Worm (Caenorhabditis elegans) whole organism, L4 larva: ENCODE data around the gene T04C10.3.

Experiments used
- D1046.2 ChIP-seq: fragments of 200-800 bp; sonication (Bioruptor generic); IDR thresholded peaks from 2 replicates; pipeline ENCODE4 v1.3.6; 2022; ENCODE audit warnings: missing genetic modification characterization, missing compliant biosample characterization
- F10B5.3 ChIP-seq: sonication (generic microtip); optimal IDR thresholded peaks from 2 replicates; lab custom pipeline; 2016; ENCODE audit warnings: mild to moderate bottlenecking, missing genetic modification characterization, missing compliant biosample characterization
- F37D6.2 ChIP-seq: sonication (generic microtip); optimal IDR thresholded peaks from 2 replicates; lab custom pipeline; 2016; ENCODE audit warnings: mild to moderate bottlenecking, missing genetic modification characterization, missing compliant biosample characterization
- F44E2.7 ChIP-seq: fragments of 200-800 bp; sonication (Bioruptor generic); IDR thresholded peaks from 2 replicates; pipeline ENCODE4 v2.1.2; 2022; ENCODE audit warnings: missing genetic modification characterization, missing compliant biosample characterization
- Y75B8A.6 ChIP-seq: fragments of 200-800 bp; sonication (Bioruptor generic); IDR thresholded peaks from 2 replicates; pipeline ENCODE4 v1.3.6; 2022; ENCODE audit warnings: missing genetic modification reagents, missing genetic modification characterization, missing compliant biosample characterization
- aly-2 ChIP-seq: sonication (generic microtip); optimal IDR thresholded peaks from 2 replicates; lab custom pipeline; 2018; ENCODE audit warnings: missing biosample characterization, missing genetic modification characterization
- arid-1 ChIP-seq: fragments of 200-800 bp; sonication (Bioruptor generic); conservative IDR thresholded peaks from 2 replicates; pipeline ENCODE4 v1.3.6; 2022; ENCODE audit warnings: missing genetic modification reagents, missing genetic modification characterization, missing compliant biosample characterization
- ceh-28 ChIP-seq: fragments of 150-350 bp; optimal IDR thresholded peaks from 2 replicates; lab custom pipeline; 2014; ENCODE audit warnings: missing biosample characterization, missing genetic modification reagents, missing genetic modification characterization
- ces-1 ChIP-seq: fragments of 150-350 bp; sonication (generic microtip); optimal IDR thresholded peaks from 4 replicates; lab custom pipeline; 2014; ENCODE audit warnings: missing biosample characterization, missing genetic modification reagents, missing genetic modification characterization
- ctbp-1 ChIP-seq: fragments of 200-800 bp; sonication (Bioruptor generic); IDR thresholded peaks from 2 replicates; pipeline ENCODE4 v1.3.6; 2022; ENCODE audit warnings: missing genetic modification reagents, missing genetic modification characterization, missing compliant biosample characterization
- daf-12 ChIP-seq: fragments of 150-350 bp; optimal IDR thresholded peaks from 2 replicates; lab custom pipeline; 2014; ENCODE audit warnings: missing biosample characterization, missing genetic modification reagents, missing genetic modification characterization
- daf-19 ChIP-seq: fragments of 200-800 bp; sonication (Bioruptor generic); conservative IDR thresholded peaks from 2 replicates; pipeline ENCODE4 v1.3.6; 2022; ENCODE audit warnings: missing genetic modification characterization, missing compliant biosample characterization
- dmd-6 ChIP-seq: fragments of 200-800 bp; sonication (Bioruptor generic); IDR thresholded peaks from 2 replicates; pipeline ENCODE4 v1.3.6; 2022; ENCODE audit warnings: missing genetic modification reagents, missing genetic modification characterization, missing compliant biosample characterization
- dmd-8 ChIP-seq: fragments of 200-800 bp; sonication (Bioruptor generic); IDR thresholded peaks from 2 replicates; pipeline ENCODE4 v1.3.6; 2022; ENCODE audit warnings: missing genetic modification characterization, missing compliant biosample characterization
- duxl-1 ChIP-seq: sonication (generic microtip); optimal IDR thresholded peaks from 2 replicates; lab custom pipeline; 2016; ENCODE audit warnings: mild to moderate bottlenecking, missing genetic modification characterization, moderate library complexity, missing compliant biosample characterization; ENCODE audit not compliant: poor library complexity
- dve-1 ChIP-seq: sonication (generic microtip); optimal IDR thresholded peaks from 2 replicates; lab custom pipeline; 2017; ENCODE audit warnings: antibody characterized with exemption, mild to moderate bottlenecking, missing genetic modification characterization, missing compliant biosample characterization; ENCODE audit not compliant: insufficient read depth
- egl-27 ChIP-seq: sonication (generic microtip); optimal IDR thresholded peaks from 3 replicates; lab custom pipeline; 2017; ENCODE audit warnings: missing biosample characterization, missing genetic modification reagents, missing genetic modification characterization
- fkh-10 ChIP-seq: fragments of 150-350 bp; optimal IDR thresholded peaks from 2 replicates; lab custom pipeline; 2014; ENCODE audit warnings: missing biosample characterization, missing genetic modification reagents, missing genetic modification characterization
- fos-1 ChIP-seq: fragments of 150-350 bp; optimal IDR thresholded peaks from 2 replicates; lab custom pipeline; 2014; ENCODE audit warnings: missing biosample characterization, missing genetic modification characterization
- hif-1 ChIP-seq, 2 experiments: sonication (generic microtip); optimal IDR thresholded peaks; 2 replicates each; lab custom pipeline; 2016 to 2017; ENCODE audit warnings: missing compliant biosample characterization in 2 of 2, missing genetic modification characterization in 2 of 2, missing genetic modification reagents in 2 of 2, missing genotype in 2 of 2, mild to moderate bottlenecking in 1 of 2
- hlh-11 ChIP-seq: fragments of 200-800 bp; sonication (Bioruptor generic); optimal IDR thresholded peaks from 2 replicates; lab custom pipeline; 2018; ENCODE audit warnings: mild to moderate bottlenecking, missing genetic modification characterization, missing compliant biosample characterization
- jun-1 ChIP-seq: fragments of 150-350 bp; optimal IDR thresholded peaks from 2 replicates; lab custom pipeline; 2014; ENCODE audit warnings: missing biosample characterization, missing genetic modification reagents, missing genetic modification characterization
- lim-7 ChIP-seq: fragments of 200-800 bp; sonication (Bioruptor generic); IDR thresholded peaks from 2 replicates; pipeline ENCODE4 v1.3.6; 2022; ENCODE audit warnings: missing genetic modification characterization, missing compliant biosample characterization
- lin-13 ChIP-seq: fragments of 150-350 bp; optimal IDR thresholded peaks from 2 replicates; lab custom pipeline; 2014; ENCODE audit warnings: missing biosample characterization, missing genetic modification reagents, missing genetic modification characterization
- lin-15B ChIP-seq: fragments of 150-350 bp; sonication (generic microtip); optimal IDR thresholded peaks from 3 replicates; lab custom pipeline; 2014; ENCODE audit warnings: missing biosample characterization, missing genetic modification characterization
- lin-38 ChIP-seq: fragments of 200-800 bp; sonication (Bioruptor generic); IDR thresholded peaks from 2 replicates; pipeline ENCODE4 v1.3.6; 2022; ENCODE audit warnings: missing genetic modification reagents, missing genetic modification characterization, missing compliant biosample characterization
- lin-39 ChIP-seq: fragments of 150-350 bp; optimal IDR thresholded peaks from 2 replicates; lab custom pipeline; 2014; ENCODE audit warnings: missing biosample characterization, missing genetic modification reagents, missing genetic modification characterization
- madf-5 ChIP-seq, 2 experiments: fragments of 200-800 bp; sonication (Bioruptor generic); IDR thresholded peaks; 2 replicates each; pipeline ENCODE4 v1.3.6; 2022; ENCODE audit warnings: missing compliant biosample characterization in 2 of 2, missing genetic modification characterization in 2 of 2
- madf-9 ChIP-seq: fragments of 200-800 bp; sonication (Bioruptor generic); conservative IDR thresholded peaks from 2 replicates; pipeline ENCODE4 v1.3.6; 2022; ENCODE audit warnings: missing genetic modification reagents, missing genetic modification characterization, missing compliant biosample characterization
- mdl-1 ChIP-seq, 2 experiments: fragments of 150-350 bp in 1 of 2; sonication (generic microtip) in 1 of 2; optimal IDR thresholded peaks; 2 replicates each; lab custom pipeline; 2014 to 2017; ENCODE audit warnings: missing biosample characterization in 2 of 2, missing genetic modification characterization in 2 of 2
- mdt-29 ChIP-seq: fragments of 200-800 bp; sonication (Bioruptor generic); IDR thresholded peaks from 2 replicates; pipeline ENCODE4 v1.3.6; 2022; ENCODE audit warnings: missing genetic modification reagents, missing genetic modification characterization, missing compliant biosample characterization
- mxl-3 ChIP-seq: fragments of 200-800 bp; sonication (Bioruptor generic); optimal IDR thresholded peaks from 2 replicates; lab custom pipeline; 2018; ENCODE audit warnings: mild to moderate bottlenecking, missing genetic modification characterization, missing compliant biosample characterization
- nhr-102 ChIP-seq: sonication (generic microtip); optimal IDR thresholded peaks from 2 replicates; lab custom pipeline; 2016; ENCODE audit warnings: mild to moderate bottlenecking, missing genetic modification characterization, moderate library complexity, missing compliant biosample characterization
- nhr-111 ChIP-seq: fragments of 200-800 bp; sonication (Bioruptor generic); optimal IDR thresholded peaks from 2 replicates; lab custom pipeline; 2018; ENCODE audit warnings: mild to moderate bottlenecking, missing genetic modification characterization, missing compliant biosample characterization
- nhr-48 ChIP-seq: sonication (generic microtip); optimal IDR thresholded peaks from 2 replicates; lab custom pipeline; 2016; ENCODE audit warnings: mild to moderate bottlenecking, missing genetic modification characterization, missing compliant biosample characterization
- nhr-6 ChIP-seq: fragments of 150-350 bp; optimal IDR thresholded peaks from 2 replicates; lab custom pipeline; 2014; ENCODE audit warnings: missing biosample characterization, missing genetic modification characterization
- nhr-76 ChIP-seq: fragments of 150-350 bp; optimal IDR thresholded peaks from 2 replicates; lab custom pipeline; 2014; ENCODE audit warnings: missing biosample characterization, missing genetic modification characterization
- nhr-77 ChIP-seq: fragments of 150-350 bp; optimal IDR thresholded peaks from 2 replicates; lab custom pipeline; 2014; ENCODE audit warnings: missing biosample characterization, missing genetic modification characterization
- php-3 ChIP-seq: fragments of 200-800 bp; sonication (Bioruptor generic); IDR thresholded peaks from 2 replicates; pipeline ENCODE4 v1.3.6; 2022; ENCODE audit warnings: missing genetic modification reagents, missing genetic modification characterization, missing compliant biosample characterization
- saeg-2 ChIP-seq: fragments of 200-800 bp; sonication (Bioruptor generic); IDR thresholded peaks from 2 replicates; pipeline ENCODE4 v1.3.6; 2022; ENCODE audit warnings: missing genetic modification reagents, missing genetic modification characterization, missing compliant biosample characterization
- set-16 ChIP-seq: fragments of 200-800 bp; sonication (Bioruptor generic); IDR thresholded peaks from 2 replicates; pipeline ENCODE4 v1.3.6; 2022; ENCODE audit warnings: missing genetic modification reagents, missing genetic modification characterization, missing compliant biosample characterization
- snpc-1.2 ChIP-seq: fragments of 200-800 bp; sonication (Bioruptor generic); IDR thresholded peaks from 2 replicates; pipeline ENCODE4 v1.3.6; 2022; ENCODE audit warnings: missing genetic modification reagents, missing genetic modification characterization, missing compliant biosample characterization
- spr-1 ChIP-seq: sonication (generic microtip); optimal IDR thresholded peaks from 2 replicates; lab custom pipeline; 2016; ENCODE audit warnings: mild to moderate bottlenecking, missing genetic modification characterization, missing compliant biosample characterization
- unc-130 ChIP-seq: sonication (generic microtip); optimal IDR thresholded peaks from 2 replicates; lab custom pipeline; 2016; ENCODE audit warnings: missing genetic modification reagents, missing genetic modification characterization, missing compliant biosample characterization
- unc-39 ChIP-seq: sonication (generic microtip); optimal IDR thresholded peaks from 2 replicates; lab custom pipeline; 2017; ENCODE audit warnings: missing biosample characterization, missing genetic modification characterization
- vab-7 ChIP-seq: fragments of 200-800 bp; sonication (Bioruptor generic); IDR thresholded peaks from 2 replicates; pipeline ENCODE4 v1.3.6; 2022; ENCODE audit warnings: missing genetic modification reagents, missing genetic modification characterization, missing compliant biosample characterization
- zfp-2 ChIP-seq: sonication (generic microtip); optimal IDR thresholded peaks from 2 replicates; lab custom pipeline; 2016; ENCODE audit warnings: mild to moderate bottlenecking, missing genetic modification characterization, missing compliant biosample characterization
- zip-11 ChIP-seq: fragments of 200-800 bp; sonication (Bioruptor generic); IDR thresholded peaks from 2 replicates; pipeline ENCODE4 v1.3.6; 2022; ENCODE audit warnings: missing genetic modification characterization, missing compliant biosample characterization
- zip-2 ChIP-seq: fragments of 150-350 bp; optimal IDR thresholded peaks from 2 replicates; lab custom pipeline; 2014; ENCODE audit warnings: missing biosample characterization, missing genetic modification characterization
- ztf-7 ChIP-seq: fragments of 150-350 bp; optimal IDR thresholded peaks from 2 replicates; lab custom pipeline; 2014; ENCODE audit warnings: missing biosample characterization, missing genetic modification characterization

Gene T04C10.3

DNA sequence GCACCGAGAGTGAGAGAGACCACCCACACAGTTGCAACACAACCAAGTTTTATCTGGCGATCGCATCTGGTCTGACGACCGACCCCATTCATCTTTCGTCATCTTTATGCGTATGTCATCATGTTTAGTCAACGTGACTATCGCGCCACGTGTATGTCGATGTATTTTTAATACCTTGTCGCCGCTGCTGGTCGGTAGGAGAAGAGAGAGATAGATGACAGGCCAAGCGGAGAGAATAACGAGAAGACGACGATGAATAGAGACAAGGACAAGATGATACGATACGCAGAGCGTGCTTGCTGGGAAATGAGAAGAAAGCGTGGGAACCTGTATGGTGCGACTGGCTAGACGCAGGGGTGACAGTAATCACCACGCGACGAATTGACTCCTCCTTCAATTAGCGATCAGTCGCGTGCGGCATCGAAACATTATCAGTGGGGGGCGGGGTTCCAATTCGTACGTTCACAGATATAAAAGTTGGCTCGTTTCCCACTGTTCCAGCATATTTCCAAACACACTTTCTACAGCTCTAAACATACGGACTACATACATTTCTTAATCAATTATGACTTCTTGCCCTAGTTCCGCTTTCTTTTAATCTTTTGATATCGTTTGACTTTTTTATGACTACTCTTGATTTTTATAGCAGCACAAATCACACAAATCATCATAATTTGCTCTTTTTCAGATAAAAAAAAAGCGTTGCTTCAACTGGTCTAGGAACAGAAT, 21.7 kb upstream of the T04C10.3 start, which contains the start of gene tatn-1 (continued):
- no peak for TF ChIP-seq F44E2.7 (GFP tag; lab: Robert Waterston, UW)
- TF ChIP-seq D1046.2: no peak
- TF ChIP-seq mdl-1 (tag; optimal IDR thresholded peaks at IDR 0.05; lab: Kevin White, UChicago): peak; percentile 94 to 98
- TF ChIP-seq lin-39: no peak
- TF ChIP-seq nhr-111 (GFP tag; lab: Kevin White, UChicago): no peak
- TF ChIP-seq aly-2 (tag; lab: Kevin White, UChicago): no peak
- TF ChIP-seq zip-11 (GFP tag; lab: Robert Waterston, UW): no peak
- TF ChIP-seq nhr-6 (tag; lab: Kevin White, UChicago): no peak
- peak; percentile 99 for TF ChIP-seq mxl-3 (GFP tag; lab: Kevin White, UChicago)
- TF ChIP-seq dmd-6 (GFP tag; lab: Robert Waterston, UW): peak; percentile 97
- no peak for TF ChIP-seq unc-39 (tag; lab: Kevin White, UChicago)
- TF ChIP-seq vab-7 (GFP tag; lab: Robert Waterston, UW): no peak
- TF ChIP-seq ztf-7: peak; percentile 39
- TF ChIP-seq F10B5.3 (tag; lab: Kevin White, UChicago): no peak
- peak; percentile 87; the same call in 1 of the 2 replicates for TF ChIP-seq php-3
- TF ChIP-seq dve-1 (tag; lab: Kevin White, UChicago): peak; percentile 86
- no peak for TF ChIP-seq unc-130 (GFP tag; lab: Kevin White, UChicago)
- TF ChIP-seq jun-1 (tag; lab: Kevin White, UChicago): peak; percentile 53
- peak; percentile 80; the same call in 1 of the 2 replicates for TF ChIP-seq saeg-2 (GFP tag; lab: Robert Waterston, UW)
- no peak for TF ChIP-seq lin-15B (tag; lab: Kevin White, UChicago)
- no peak for TF ChIP-seq snpc-1.2 (GFP tag; lab: Robert Waterston, UW)
- TF ChIP-seq arid-1: 0 out of 2 replicates have a peak, but pooled peaks have one; percentile 11
- TF ChIP-seq nhr-76 (tag; lab: Kevin White, UChicago): no peak
- peak; percentile 98 for TF ChIP-seq nhr-48 (tag; lab: Kevin White, UChicago)
- no peak for TF ChIP-seq egl-27 (tag; lab: Kevin White, UChicago)
- no peak for TF ChIP-seq F37D6.2
- TF ChIP-seq lin-38 (GFP tag; lab: Robert Waterston, UW): peak; percentile 35
- TF ChIP-seq zip-2 (tag; lab: Kevin White, UChicago): no peak
- peak; percentile 30 for TF ChIP-seq lin-13 (GFP tag; lab: Kevin White, UChicago)
- TF ChIP-seq nhr-77 (tag; lab: Kevin White, UChicago): peak; percentile 94
- no peak for TF ChIP-seq daf-19 (GFP tag; lab: Robert Waterston, UW)
- TF ChIP-seq fkh-10 (GFP tag; lab: Kevin White, UChicago): no peak
- peak; percentile 61 for TF ChIP-seq spr-1 (tag; lab: Kevin White, UChicago)
- peak; percentile 97 for TF ChIP-seq nhr-102 (tag; lab: Kevin White, UChicago)
- peak; percentile 50; the same call in 1 of the 2 replicates for TF ChIP-seq set-16 (GFP tag; lab: Robert Waterston, UW)
- no peak for TF ChIP-seq madf-5 (GFP tag; IDR thresholded peaks at IDR 0.05; lab: Robert Waterston, UW)
- TF ChIP-seq fos-1: no peak
- no peak for TF ChIP-seq ctbp-1
- no peak for TF ChIP-seq zfp-2 (tag; lab: Kevin White, UChicago)
- peak; percentile 32; the same call in 1 of the 2 replicates for TF ChIP-seq madf-9
- 0 out of 2 replicates have a peak, but pooled peaks have one; percentile 27 for TF ChIP-seq mdt-29
- TF ChIP-seq dmd-8 (GFP tag; lab: Robert Waterston, UW): no peak
- TF ChIP-seq Y75B8A.6 (GFP tag; lab: Robert Waterston, UW): no peak
- TF ChIP-seq hif-1 (tag; optimal IDR thresholded peaks at IDR 0.05; lab: Kevin White, UChicago): peak; percentile 40 to 88
- TF ChIP-seq duxl-1 (tag; lab: Kevin White, UChicago): no peak
- TF ChIP-seq ces-1 (GFP tag; lab: Kevin White, UChicago): no peak
- TF ChIP-seq daf-12 (tag; lab: Kevin White, UChicago): no peak
- TF ChIP-seq hlh-11 (tag; lab: Kevin White, UChicago): peak; percentile 97
- no peak for TF ChIP-seq lim-7 (GFP tag; lab: Robert Waterston, UW)
- TF ChIP-seq ceh-28: no peak
